Worm (Caenorhabditis elegans): ENCODE measurements around the gene F54F12.2.

ce11 chrIII:13070548-13071050 is 30.8 kb downstream of the F54F12.2 start, which contains the start of gene Y39E4B.6:
- peak; percentile 98 for TF ChIP-seq sea-2 (GFP tag; optimal IDR thresholded peaks at IDR 0.05)
- TF ChIP-seq unc-39 (tag; optimal IDR thresholded peaks at IDR 0.05) = peak; percentile 40

Data from whole organism, L3 larva.